Fruit fly (Drosophila melanogaster) whole organism, prepupa: Measurements from ENCODE around the gene Axud1.

ENCODE experiments used
- CG6163 ChIP-seq: fragments of 200-800 bp; sonication (Bioruptor generic); IDR thresholded peaks from 3 replicates; pipeline ENCODE4 v1.3.6; 2022; ENCODE audit warnings: missing biosample characterization, missing genetic modification characterization
- Sox102F ChIP-seq: fragments of 200-800 bp; sonication (Bioruptor generic); optimal IDR thresholded peaks from 2 replicates; lab custom pipeline; 2016; ENCODE audit warnings: missing biosample characterization, mild to moderate bottlenecking, missing genetic modification characterization
- Sox14 ChIP-seq: fragments of 200-800 bp; sonication (Bioruptor generic); optimal IDR thresholded peaks from 3 replicates; lab custom pipeline; 2016; ENCODE audit warnings: missing biosample characterization, missing genetic modification characterization
- topi ChIP-seq: fragments of 200-800 bp; sonication (Bioruptor generic); optimal IDR thresholded peaks from 3 replicates; lab custom pipeline; 2016; ENCODE audit warnings: missing biosample characterization, missing genetic modification characterization

- TF ChIP-seq CG6163 (GFP tag; lab: Robert Waterston, UW) (no peak), Sox14 (GFP tag; lab: Kevin White, UChicago) (no peak), topi (GFP tag; lab: Kevin White, UChicago) (peak; percentile 31), Sox102F (GFP tag; lab: Kevin White, UChicago) (no peak)
These were observed 590 bp downstream of the Axud1 start for dm6 chr2L:2365655-2366214.
